Worm (Caenorhabditis elegans): ENCODE measurements around the gene F10E7.5.
"Not testable (repeated sequence)": the region's sequence is repeated elsewhere in the genome, so short reads cannot be mapped to it uniquely, and the experiment has no call there.

Gene F10E7.5

DNA sequence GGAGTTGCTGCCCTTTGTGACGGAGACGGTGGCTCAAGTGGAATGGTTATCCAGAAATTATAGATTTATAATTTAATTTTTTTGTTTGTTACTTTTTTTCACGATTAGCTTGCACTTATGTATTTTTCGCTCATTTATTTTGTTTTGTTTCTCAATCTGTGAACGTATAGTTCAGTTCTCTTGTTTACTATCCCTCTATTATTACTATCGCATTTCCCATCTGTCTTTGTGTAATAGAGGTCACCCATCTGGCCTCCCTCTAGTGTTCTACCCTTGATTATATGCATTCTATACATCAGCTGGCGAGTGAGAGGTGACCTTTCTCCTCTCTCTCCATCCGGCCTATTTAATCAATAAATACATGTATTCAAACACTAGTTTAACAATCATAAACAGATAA lies 27.8 kb upstream of the F10E7.5 start, which contains the start of the genes T02G5.14 and T02G5.15:
T02G5.14 (plus strand) TSS at position 301 of the 400 bp plus-strand sequence.
T02G5.15 (plus strand) TSS at position 301 of the 400 bp plus-strand sequence.
- TF ChIP-seq daf-16 (GFP tag; optimal IDR thresholded peaks at IDR 0.05) = peak in 1 of 2 experiments; percentile 21
- not testable (repeated sequence) for TF ChIP-seq daf-16 (tag; optimal IDR thresholded peaks at IDR 0.05)

DNA sequence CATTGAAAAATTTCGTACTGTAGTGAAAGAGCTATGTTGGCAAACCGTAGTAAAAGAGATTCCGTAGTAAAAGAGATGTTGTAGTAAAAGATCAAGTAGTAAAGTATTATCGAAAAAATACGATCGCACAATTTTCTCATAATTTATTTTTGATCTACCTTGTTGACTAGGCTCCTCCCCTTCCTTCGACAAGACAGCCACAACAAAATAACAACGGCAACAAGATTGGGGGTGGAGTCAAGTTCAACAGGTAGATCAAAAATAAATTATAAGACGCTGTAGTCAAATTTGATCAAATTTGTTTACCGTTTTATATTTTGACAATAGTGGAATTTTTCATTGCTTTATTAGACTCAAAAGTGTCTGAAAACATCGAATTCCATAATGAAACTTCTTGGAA lies 23.5 kb upstream of the F10E7.5 start:
- TF ChIP-seq unc-62 (GFP tag; optimal IDR thresholded peaks at IDR 0.05 in 1 of 2) = peak in 1 of 2 experiments; percentile 67
- TF ChIP-seq unc-62 (tag; optimal IDR thresholded peaks at IDR 0.05) = not testable (repeated sequence)

DNA sequence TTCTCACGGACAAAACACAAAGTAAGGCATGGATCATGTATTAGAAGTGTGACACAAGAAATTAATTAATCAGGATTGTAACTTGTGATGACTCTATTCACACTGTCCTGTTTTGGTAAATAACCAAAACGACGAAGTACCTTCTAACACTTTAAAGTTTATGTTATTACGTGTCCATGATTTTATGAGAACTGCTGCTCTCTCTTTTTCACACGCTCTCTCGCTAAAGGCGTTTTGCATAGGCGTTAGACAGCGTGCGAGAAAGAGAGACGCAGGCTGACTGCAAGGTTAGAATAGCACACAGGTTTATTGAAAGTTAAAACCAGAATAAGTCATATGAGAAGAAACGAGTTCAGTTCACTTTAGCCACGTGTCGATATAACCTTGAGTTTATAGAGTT lies 21.7 kb upstream of the F10E7.5 start:
- TF ChIP-seq nhr-41 (GFP tag; IDR thresholded peaks at IDR 0.05) = no peak
- peak; percentile 37 for TF ChIP-seq hlh-30 (tag; optimal IDR thresholded peaks at IDR 0.05; ENCODE audit: insufficient read depth)

ce11 chrII:7090852-7091251 lies 20.9 kb upstream of the F10E7.5 start:
- TF ChIP-seq F44E2.7 (GFP tag; IDR thresholded peaks at IDR 0.05) = no peak

- TF ChIP-seq spr-1 (tag; optimal IDR thresholded peaks at IDR 0.05) = no peak
- TF ChIP-seq lsy-2 (tag; optimal IDR thresholded peaks at IDR 0.05) = no peak
- TF ChIP-seq mep-1 (tag; optimal IDR thresholded peaks at IDR 0.05) = no peak
- TF ChIP-seq cey-2 (tag; optimal IDR thresholded peaks at IDR 0.05; ENCODE audit: borderline replicate concordance, insufficient read depth) = no peak
- no peak for TF ChIP-seq php-3 (GFP tag; IDR thresholded peaks at IDR 0.05)
- TF ChIP-seq zfp-2 (tag; optimal IDR thresholded peaks at IDR 0.05) = no peak
- no peak for TF ChIP-seq ZK337.2 (GFP tag; IDR thresholded peaks at IDR 0.05)
- TF ChIP-seq vab-7 (GFP tag; IDR thresholded peaks at IDR 0.05) = no peak
- no peak for TF ChIP-seq madf-9 (GFP tag; conservative IDR thresholded peaks at IDR 0.05)
- no peak for TF ChIP-seq fos-1 (tag; optimal IDR thresholded peaks at IDR 0.05)
- no peak for TF ChIP-seq ceh-28 (tag; optimal IDR thresholded peaks at IDR 0.05)
- TF ChIP-seq daf-19 (GFP tag; conservative IDR thresholded peaks at IDR 0.05) = no peak
- TF ChIP-seq lir-3 (tag; optimal IDR thresholded peaks at IDR 0.05) = no peak
Measured at ce11 chrII:7093339-7093821, 18.4 kb upstream of the F10E7.5 start, which contains the start of gene T02G5.3. Gene T02G5.3 (plus strand): TSS chrII:7093389.

ce11 chrII:7095970-7096369 lies 15.8 kb upstream of the F10E7.5 start:
- no peak for TF ChIP-seq T26A8.4 (GFP tag; IDR thresholded peaks at IDR 0.05)
- TF ChIP-seq ZK546.5 (tag; optimal IDR thresholded peaks at IDR 0.05) = no peak
- TF ChIP-seq Y48G9A.11 (GFP tag; IDR thresholded peaks at IDR 0.05) = no peak
- TF ChIP-seq ctbp-1 (GFP tag; IDR thresholded peaks at IDR 0.05) = no peak
- no peak for TF ChIP-seq F44E2.7 (GFP tag; IDR thresholded peaks at IDR 0.05)
- no peak for TF ChIP-seq lin-39 (tag; optimal IDR thresholded peaks at IDR 0.05)
- no peak for TF ChIP-seq ceh-44 (GFP tag; IDR thresholded peaks at IDR 0.05)
- no peak for TF ChIP-seq hlh-11 (tag; optimal IDR thresholded peaks at IDR 0.05)
- no peak for TF ChIP-seq lim-7 (GFP tag; IDR thresholded peaks at IDR 0.05)
- TF ChIP-seq ztf-7 (tag; optimal IDR thresholded peaks at IDR 0.05) = no peak
- TF ChIP-seq mdt-29 (GFP tag; IDR thresholded peaks at IDR 0.05) = no peak
- no peak for TF ChIP-seq snpc-4 (tag; optimal IDR thresholded peaks at IDR 0.05)
- TF ChIP-seq zfp-3 (GFP tag; conservative IDR thresholded peaks at IDR 0.05) = no peak
- no peak for TF ChIP-seq fkh-10 (GFP tag; optimal IDR thresholded peaks at IDR 0.05)
- no peak for TF ChIP-seq ceh-28 (tag; optimal IDR thresholded peaks at IDR 0.05)
- no peak for TF ChIP-seq egl-27 (tag; optimal IDR thresholded peaks at IDR 0.05)
- TF ChIP-seq duxl-1 (tag; optimal IDR thresholded peaks at IDR 0.05; ENCODE audit: poor library complexity) = no peak
- no peak for TF ChIP-seq php-3 (GFP tag; IDR thresholded peaks at IDR 0.05)
- TF ChIP-seq hif-1 (tag; optimal IDR thresholded peaks at IDR 0.05) = no peak

Measured in whole organism, L4 larva.